Fruit fly (Drosophila melanogaster): ENCODE data around the gene ND-49L.

dm6 chr3R:25384206-25384605 is 26.1 kb downstream of the ND-49L start:
- TF ChIP-seq CG8478 (optimal IDR thresholded peaks at IDR 0.05): no peak
- TF ChIP-seq CTCF (optimal IDR thresholded peaks at IDR 0.05): no peak

All from S2 (cell line).